Worm (Caenorhabditis elegans): ENCODE results near the gene pph-2.

pph-2 gene

DNA sequence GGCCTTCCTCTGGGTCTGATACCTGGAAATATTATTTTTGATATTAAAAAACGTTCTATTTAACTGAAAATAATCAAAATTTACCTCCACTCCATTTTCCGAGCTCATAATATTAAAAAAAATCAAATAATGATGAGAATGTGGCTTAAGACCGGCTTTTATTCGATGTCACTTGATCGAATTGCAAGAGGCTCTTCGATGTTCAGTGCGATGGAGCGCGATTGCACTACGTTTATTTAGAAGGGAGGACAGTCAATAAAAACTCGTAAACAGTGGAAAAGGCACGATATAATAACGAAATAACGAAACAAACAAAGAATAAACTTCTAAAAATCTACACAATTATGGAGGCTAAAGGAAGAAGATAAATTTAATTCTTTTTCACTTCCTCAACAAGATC, 22.8 kb downstream of the pph-2 start, which contains the start of gene tag-30 (continued):
- TF ChIP-seq F23B12.7 (tag; optimal IDR thresholded peaks at IDR 0.05; ENCODE audit: insufficient read depth) (peak; percentile 49), lir-1 (GFP tag; conservative IDR thresholded peaks at IDR 0.05) (no peak), hmg-1.2 (GFP tag; IDR thresholded peaks at IDR 0.05) (peak; percentile 25; the same call in 1 of the 2 replicates), F37B4.10 (GFP tag; IDR thresholded peaks at IDR 0.05) (no peak), C06A6.2 (GFP tag; conservative IDR thresholded peaks at IDR 0.05) (no peak), mcd-1 (GFP tag; IDR thresholded peaks at IDR 0.05) (peak; percentile 88), snpc-4 (GFP tag; optimal IDR thresholded peaks at IDR 0.05) (no peak), snpc-4 (tag; optimal IDR thresholded peaks at IDR 0.05) (peak in 2 of 4 experiments; percentile 8 to 25), tlf-1 (GFP tag; optimal IDR thresholded peaks at IDR 0.05) (peak; percentile 50)

DNA sequence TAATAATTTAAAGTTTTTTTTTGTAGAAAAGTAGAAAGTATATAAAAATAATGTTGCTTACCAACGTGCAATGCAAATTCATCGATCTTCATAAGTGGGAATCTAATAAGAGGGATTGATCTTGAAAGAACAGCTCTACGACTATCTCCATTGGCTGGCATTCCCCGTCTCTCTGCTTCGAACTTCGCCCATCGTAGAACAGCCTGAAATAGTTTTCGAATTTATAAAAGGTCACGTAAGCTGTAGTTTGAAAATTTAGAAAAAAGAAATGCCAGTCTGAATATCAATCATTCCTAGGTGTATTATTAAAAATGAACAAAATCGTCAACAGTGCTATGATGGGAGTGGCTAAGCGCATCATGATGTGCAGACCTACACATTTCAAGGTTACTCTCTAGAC, 25.7 kb downstream of the pph-2 start, which contains the start of gene F38H4.5:
TSS of gene F38H4.5 (plus strand) at position 301 of the 400 bp plus-strand sequence.
- no peak for TF ChIP-seq ama-1 (optimal IDR thresholded peaks at IDR 0.05)
- TF ChIP-seq ama-1 (GFP tag; optimal IDR thresholded peaks at IDR 0.05): no peak
- no peak for TF ChIP-seq T07F8.4 (tag; optimal IDR thresholded peaks at IDR 0.05)
- no peak for TF ChIP-seq hlh-26 (GFP tag; conservative IDR thresholded peaks at IDR 0.05)
- no peak for TF ChIP-seq ztf-28 (GFP tag; IDR thresholded peaks at IDR 0.05)
- no peak for TF ChIP-seq F39B2.1 (GFP tag; IDR thresholded peaks at IDR 0.05)
- no peak for TF ChIP-seq sptf-2 (GFP tag; optimal IDR thresholded peaks at IDR 0.05)
- TF ChIP-seq let-526 (GFP tag; IDR thresholded peaks at IDR 0.05): no peak

DNA sequence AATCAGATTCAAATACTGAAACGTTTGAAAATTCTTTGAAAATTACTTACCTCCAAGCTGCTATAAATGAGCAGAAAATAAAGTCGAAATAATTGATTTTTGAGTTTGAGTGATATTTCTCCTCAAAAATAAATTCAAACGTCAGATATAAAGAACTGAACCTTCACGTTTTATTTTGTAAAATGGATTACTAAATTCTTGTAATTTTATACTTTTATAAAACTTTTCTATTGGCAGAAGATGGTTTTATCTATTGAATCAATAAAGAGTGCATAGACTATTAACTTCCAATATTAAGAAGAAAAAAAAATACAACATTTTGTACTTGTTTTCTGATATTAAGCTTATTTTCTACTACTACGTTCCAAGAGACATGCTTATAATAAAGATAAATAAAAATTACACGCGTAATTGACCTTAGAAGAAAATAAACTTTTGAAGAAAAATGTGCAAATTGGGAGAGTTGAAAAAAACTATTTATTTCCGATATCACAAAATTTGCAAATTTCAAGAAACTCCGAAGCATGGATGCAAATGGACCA, 29.7 kb downstream of the pph-2 start, which contains the start of the genes F38H4.6 and F38H4.4:
TSS of gene F38H4.6 (minus strand) at position 101 of the 542 bp plus-strand sequence.
TSS of gene F38H4.4 (plus strand) at position 492 of the 542 bp plus-strand sequence.
- TF ChIP-seq pha-4 (tag; optimal IDR thresholded peaks at IDR 0.05) (no peak), C17E4.6 (GFP tag; IDR thresholded peaks at IDR 0.05) (no peak), F22D6.2 (tag; optimal IDR thresholded peaks at IDR 0.05) (no peak), pbrm-1 (GFP tag; IDR thresholded peaks at IDR 0.05) (no peak), zfh-2 (GFP tag; conservative IDR thresholded peaks at IDR 0.05) (no peak), sptf-2 (GFP tag; optimal IDR thresholded peaks at IDR 0.05) (no peak), xnd-1 (tag; optimal IDR thresholded peaks at IDR 0.05) (no peak), ztf-28 (GFP tag; IDR thresholded peaks at IDR 0.05) (no peak), athp-1 (tag; optimal IDR thresholded peaks at IDR 0.05) (no peak), hmg-20 (GFP tag; IDR thresholded peaks at IDR 0.05) (no peak), dox-1 (GFP tag; IDR thresholded peaks at IDR 0.05) (no peak), egl-44 (GFP tag; IDR thresholded peaks at IDR 0.05) (no peak), aptf-3 (GFP tag; IDR thresholded peaks at IDR 0.05) (no peak), tlf-1 (GFP tag; optimal IDR thresholded peaks at IDR 0.05) (no peak), cebp-1 (GFP tag; IDR thresholded peaks at IDR 0.05) (no peak), cebp-1 (tag; optimal IDR thresholded peaks at IDR 0.05) (no peak), sdz-38 (tag; optimal IDR thresholded peaks at IDR 0.05) (no peak), Y67H2A.10 (GFP tag; conservative IDR thresholded peaks at IDR 0.05) (no peak), tbp1 (GFP tag; optimal IDR thresholded peaks at IDR 0.05) (no peak), ceh-100 (GFP tag; IDR thresholded peaks at IDR 0.05) (no peak), zim-3 (tag; optimal IDR thresholded peaks at IDR 0.05) (no peak)

DNA sequence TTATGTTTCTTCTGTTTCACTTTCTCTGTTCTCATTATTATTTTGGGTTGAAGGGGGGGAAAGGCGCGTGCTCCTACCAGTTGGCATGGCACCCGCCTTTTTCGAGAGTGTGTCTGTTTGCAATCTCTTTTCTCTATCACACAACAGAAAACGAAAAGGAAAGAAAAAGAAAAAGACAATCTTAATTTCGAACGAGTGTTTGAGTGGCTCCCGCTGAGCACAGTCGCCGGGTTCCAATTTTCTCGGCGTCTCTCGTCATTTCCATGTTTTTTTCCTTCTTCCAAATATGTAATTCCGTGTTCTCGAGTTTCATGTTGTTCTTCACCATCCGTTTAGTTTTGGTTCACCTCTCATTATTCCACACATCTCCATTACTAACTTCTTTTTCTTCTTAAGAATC, 35.5 kb downstream of the pph-2 start, which contains the start of gene F38H4.3:
TSS of gene F38H4.3 (plus strand) at position 301 of the 400 bp plus-strand sequence.
- TF ChIP-seq lin-26 (GFP tag; IDR thresholded peaks at IDR 0.05) (no peak), madf-8 (GFP tag; conservative IDR thresholded peaks at IDR 0.05) (no peak)
